Fruit fly (Drosophila melanogaster): ENCODE results near the gene Obp99c.

Obp99c gene

DNA sequence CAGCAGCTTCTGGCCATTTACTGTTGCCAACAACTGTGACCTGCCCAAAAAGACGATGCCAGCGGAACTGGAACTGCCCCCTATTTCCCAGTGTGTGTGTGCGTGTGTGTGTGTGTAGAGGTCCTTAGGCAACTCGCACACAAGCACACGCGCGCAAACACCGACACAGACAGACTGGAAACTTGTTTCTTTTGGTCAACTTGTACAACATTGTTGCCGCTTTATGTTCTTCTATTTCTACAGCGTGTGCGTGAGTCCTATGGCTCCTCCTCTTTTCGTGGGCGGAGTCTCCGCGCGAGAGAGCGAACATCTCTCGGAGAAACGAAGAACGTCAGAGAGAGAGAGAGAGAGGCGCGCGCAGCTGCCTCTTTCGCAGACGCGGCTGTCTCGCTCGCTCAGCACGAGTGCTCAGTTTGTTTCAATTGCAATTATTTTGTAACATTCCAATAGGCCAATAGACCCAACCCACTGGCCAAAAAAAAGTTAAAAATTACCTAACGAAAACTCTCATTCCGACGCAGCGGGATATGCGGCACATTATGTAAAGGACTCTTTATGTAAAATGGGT lies 1.9 kb upstream of the Obp99c start:
- TF ChIP-seq cic (GFP tag; optimal IDR thresholded peaks at IDR 0.05) (no peak), Mnt (GFP tag; optimal IDR thresholded peaks at IDR 0.05) (no peak)

DNA sequence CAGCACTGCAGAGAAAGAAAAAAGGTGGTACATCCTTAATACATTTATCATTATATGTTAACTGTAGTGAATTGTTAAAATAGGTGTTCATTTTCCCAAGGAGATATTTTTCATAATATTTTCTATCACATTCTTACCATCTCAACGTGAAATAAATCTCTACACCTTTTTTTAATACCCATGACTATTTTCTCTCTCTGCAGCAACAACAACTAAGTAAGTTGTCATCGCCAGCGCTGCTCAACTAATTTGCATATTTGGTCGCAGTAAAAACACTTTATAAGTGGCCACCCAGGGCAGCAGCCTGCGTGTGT lies 1.4 kb upstream of the Obp99c start:
- TF ChIP-seq CG1620 (GFP tag; optimal IDR thresholded peaks at IDR 0.05) (no peak), cnc (optimal IDR thresholded peaks at IDR 0.05) (no peak), ovo (GFP tag; optimal IDR thresholded peaks at IDR 0.05) (no peak), CG5204 (GFP tag; optimal IDR thresholded peaks at IDR 0.05) (no peak), CG12768 (GFP tag; optimal IDR thresholded peaks at IDR 0.05) (no peak), cic (GFP tag; optimal IDR thresholded peaks at IDR 0.05) (no peak), Clk (GFP tag; optimal IDR thresholded peaks at IDR 0.05) (no peak), Crg-1 (GFP tag; optimal IDR thresholded peaks at IDR 0.05) (no peak), kay (GFP tag; ENCODE audit: borderline replicate concordance) (no peak), toe (GFP tag; optimal IDR thresholded peaks at IDR 0.05) (no peak), CG33017 (tag; optimal IDR thresholded peaks at IDR 0.05) (no peak), pad (GFP tag; optimal IDR thresholded peaks at IDR 0.05) (no peak), Hr96 (GFP tag; optimal IDR thresholded peaks at IDR 0.05) (no peak), CG11617 (GFP tag; optimal IDR thresholded peaks at IDR 0.05) (no peak), CG7101 (tag; optimal IDR thresholded peaks at IDR 0.05) (no peak), CG7045 (GFP tag; optimal IDR thresholded peaks at IDR 0.05) (no peak), bab1 (GFP tag; optimal IDR thresholded peaks at IDR 0.05) (no peak), Mnt (GFP tag; optimal IDR thresholded peaks at IDR 0.05) (no peak), CG14711 (tag; optimal IDR thresholded peaks at IDR 0.05) (no peak), tj (GFP tag; optimal IDR thresholded peaks at IDR 0.05) (no peak)

dm6 chr3R:29689833-29690538 lies 875 bp upstream of the Obp99c start:
- TF ChIP-seq pad (GFP tag; optimal IDR thresholded peaks at IDR 0.05) (no peak), kay (GFP tag; ENCODE audit: borderline replicate concordance) (no peak), cic (GFP tag; optimal IDR thresholded peaks at IDR 0.05) (no peak), CG7101 (tag; optimal IDR thresholded peaks at IDR 0.05) (no peak), bab1 (GFP tag; optimal IDR thresholded peaks at IDR 0.05) (no peak), CG11617 (GFP tag; optimal IDR thresholded peaks at IDR 0.05) (no peak), tj (GFP tag; optimal IDR thresholded peaks at IDR 0.05) (no peak), CG5204 (GFP tag; optimal IDR thresholded peaks at IDR 0.05) (no peak), Hr96 (GFP tag; optimal IDR thresholded peaks at IDR 0.05) (no peak), CG12768 (GFP tag; optimal IDR thresholded peaks at IDR 0.05) (no peak), ovo (GFP tag; optimal IDR thresholded peaks at IDR 0.05) (no peak), CG1620 (GFP tag; optimal IDR thresholded peaks at IDR 0.05) (no peak), cnc (optimal IDR thresholded peaks at IDR 0.05) (no peak), toe (GFP tag; optimal IDR thresholded peaks at IDR 0.05) (no peak)

- no peak for TF ChIP-seq CG14711 (tag; optimal IDR thresholded peaks at IDR 0.05)
- no peak for TF ChIP-seq bab1 (GFP tag; optimal IDR thresholded peaks at IDR 0.05)
- TF ChIP-seq kay (GFP tag; ENCODE audit: borderline replicate concordance): no peak
- no peak for TF ChIP-seq tj (GFP tag; optimal IDR thresholded peaks at IDR 0.05)
- no peak for TF ChIP-seq toe (GFP tag; optimal IDR thresholded peaks at IDR 0.05)
- no peak for TF ChIP-seq pad (GFP tag; optimal IDR thresholded peaks at IDR 0.05)
- TF ChIP-seq CG12768 (GFP tag; optimal IDR thresholded peaks at IDR 0.05): no peak
- TF ChIP-seq Hr96 (GFP tag; optimal IDR thresholded peaks at IDR 0.05): no peak
- TF ChIP-seq CG7045 (GFP tag; optimal IDR thresholded peaks at IDR 0.05): no peak
- no peak for TF ChIP-seq Mnt (GFP tag; optimal IDR thresholded peaks at IDR 0.05)
- no peak for TF ChIP-seq CG33017 (tag; optimal IDR thresholded peaks at IDR 0.05)
- no peak for TF ChIP-seq cnc (optimal IDR thresholded peaks at IDR 0.05)
- TF ChIP-seq CG7101 (tag; optimal IDR thresholded peaks at IDR 0.05): no peak
- TF ChIP-seq CG5204 (GFP tag; optimal IDR thresholded peaks at IDR 0.05): no peak
- TF ChIP-seq ovo (GFP tag; optimal IDR thresholded peaks at IDR 0.05): no peak
- no peak for TF ChIP-seq Crg-1 (GFP tag; optimal IDR thresholded peaks at IDR 0.05)
Observed at dm6 chr3R:29686698-29687097, 2.4 kb downstream of the Obp99c start.

- TF ChIP-seq CG7101 (tag; optimal IDR thresholded peaks at IDR 0.05): no peak
- TF ChIP-seq CG12768 (GFP tag; optimal IDR thresholded peaks at IDR 0.05): peak; percentile 48
Observed at dm6 chr3R:29682152-29682600, 6.9 kb downstream of the Obp99c start, which contains the start of the genes CG7582 and Gycalpha99B. TSS of gene CG7582 (minus strand) at chr3R:29682278. TSS of gene Gycalpha99B (plus strand) at chr3R:29682503.

- TF ChIP-seq pad (GFP tag; optimal IDR thresholded peaks at IDR 0.05) (no peak), CG7045 (GFP tag; optimal IDR thresholded peaks at IDR 0.05) (no peak)
Observed at dm6 chr3R:29681241-29681640, 7.9 kb downstream of the Obp99c start.

DNA sequence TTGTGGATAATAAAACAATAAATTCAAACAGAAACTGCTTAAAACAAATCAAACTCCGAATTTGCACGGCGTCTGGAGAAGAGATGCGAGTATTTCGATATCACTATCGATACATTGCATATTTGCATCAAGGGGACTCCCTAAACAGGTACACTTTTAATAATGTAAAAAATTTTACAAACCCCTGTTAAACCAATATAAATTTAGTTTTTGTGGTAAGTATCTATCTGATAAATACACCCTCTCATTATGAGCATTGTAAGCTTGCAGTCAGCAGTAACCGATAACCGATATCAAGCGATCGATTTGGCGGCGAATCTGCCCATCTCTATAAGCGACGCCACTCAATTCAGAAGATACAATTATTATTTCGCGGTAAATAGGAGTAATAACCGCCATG lies 13.8 kb downstream of the Obp99c start, which contains the start of the genes Bub3 and Cap-D2:
Bub3 (minus strand) TSS at position 89 of the 400 bp plus-strand sequence.
Cap-D2 (plus strand) TSS at position 319 of the 400 bp plus-strand sequence.
- TF ChIP-seq toe (GFP tag; optimal IDR thresholded peaks at IDR 0.05): peak; percentile 65
- TF ChIP-seq CG7045 (GFP tag; optimal IDR thresholded peaks at IDR 0.05): peak; percentile 66
- peak; percentile 1 for TF ChIP-seq tj (GFP tag; optimal IDR thresholded peaks at IDR 0.05)
- TF ChIP-seq Hr96 (GFP tag; optimal IDR thresholded peaks at IDR 0.05): peak; percentile 38
- peak; percentile 20 for TF ChIP-seq pad (GFP tag; optimal IDR thresholded peaks at IDR 0.05)
- TF ChIP-seq CG1620 (GFP tag; optimal IDR thresholded peaks at IDR 0.05): peak; percentile 36
- peak; percentile 5 for TF ChIP-seq Mnt (GFP tag; optimal IDR thresholded peaks at IDR 0.05)
- peak; percentile 3 for TF ChIP-seq CG33017 (tag; optimal IDR thresholded peaks at IDR 0.05)
- TF ChIP-seq bab1 (GFP tag; optimal IDR thresholded peaks at IDR 0.05): peak; percentile 72
- no peak for TF ChIP-seq CG12768 (GFP tag; optimal IDR thresholded peaks at IDR 0.05)
- no peak for TF ChIP-seq Crg-1 (GFP tag; optimal IDR thresholded peaks at IDR 0.05)
- peak; percentile 2 for TF ChIP-seq CG11617 (GFP tag; optimal IDR thresholded peaks at IDR 0.05)
- peak; percentile 54 for TF ChIP-seq CG7101 (tag; optimal IDR thresholded peaks at IDR 0.05)
- TF ChIP-seq ovo (GFP tag; optimal IDR thresholded peaks at IDR 0.05): no peak
- no peak for TF ChIP-seq cnc (optimal IDR thresholded peaks at IDR 0.05)
- peak; percentile 40 for TF ChIP-seq CG5204 (GFP tag; optimal IDR thresholded peaks at IDR 0.05)
- TF ChIP-seq CG14711 (tag; optimal IDR thresholded peaks at IDR 0.05): peak; percentile 69

Measured in whole organism, adult.